Fruit fly (Drosophila melanogaster): ENCODE measurements around the gene Hr83.

DNA sequence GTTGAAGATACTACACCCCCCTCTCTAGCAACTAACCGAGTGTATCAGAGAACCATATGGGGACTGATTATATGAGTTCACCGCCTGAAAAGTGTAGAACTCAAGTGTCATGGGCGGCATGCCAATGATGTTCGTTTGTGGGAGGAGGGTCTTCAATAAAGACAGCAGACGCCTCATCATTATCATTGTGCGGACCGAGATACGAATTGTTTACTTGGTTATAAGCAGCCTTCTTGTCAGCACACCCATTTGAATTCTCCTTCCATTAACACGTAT is 45.1 kb downstream of the Hr83 start:
- no peak for TF ChIP-seq CG16779 (tag; optimal IDR thresholded peaks at IDR 0.05)
- no peak for TF ChIP-seq Eip78C (GFP tag)
- TF ChIP-seq Blimp-1 (GFP tag; optimal IDR thresholded peaks at IDR 0.05) = no peak
- TF ChIP-seq Lpt (GFP tag; optimal IDR thresholded peaks at IDR 0.05) = no peak
- no peak for TF ChIP-seq Ets96B (tag; optimal IDR thresholded peaks at IDR 0.05)

Data from whole organism, prepupa.